Fruit fly (Drosophila melanogaster) whole organism, embryonic: ENCODE measurements around the gene CG1161.

ENCODE experiments used
- BtbVII ChIP-seq: fragments of 200-800 bp; sonication (Bioruptor generic); optimal IDR thresholded peaks from 3 replicates; lab custom pipeline; 2017; ENCODE audit warnings: missing biosample characterization, mild to moderate bottlenecking, missing genetic modification characterization
- CG10565 ChIP-seq: fragments of 200-800 bp; sonication (Bioruptor generic); optimal IDR thresholded peaks from 3 replicates; lab custom pipeline; 2016; ENCODE audit warnings: missing biosample characterization, mild to moderate bottlenecking, missing genetic modification characterization
- CG11723 ChIP-seq: fragments of 200-800 bp; sonication (Bioruptor generic); optimal IDR thresholded peaks from 2 replicates; lab custom pipeline; 2017; ENCODE audit warnings: missing biosample characterization, mild to moderate bottlenecking, missing genetic modification characterization
- CG12769 ChIP-seq: fragments of 200-800 bp; sonication (Bioruptor generic); optimal IDR thresholded peaks from 2 replicates; lab custom pipeline; 2019; ENCODE audit warnings: missing biosample characterization, mild to moderate bottlenecking, missing genetic modification characterization, moderate library complexity
- CG13775 ChIP-seq: fragments of 200-800 bp; sonication (Bioruptor generic); optimal IDR thresholded peaks from 3 replicates; lab custom pipeline; 2017; ENCODE audit warnings: missing biosample characterization, mild to moderate bottlenecking, missing genetic modification characterization
- CG13894 ChIP-seq: fragments of 200-800 bp; sonication (Bioruptor generic); optimal IDR thresholded peaks from 3 replicates; lab custom pipeline; 2018; ENCODE audit warnings: missing biosample characterization, mild to moderate bottlenecking, missing genetic modification characterization, moderate library complexity
- CG14667 ChIP-seq: fragments of 200-800 bp; sonication (Bioruptor generic); IDR thresholded peaks from 2 replicates; pipeline ENCODE4 v1.3.6; 2022; ENCODE audit warnings: missing biosample characterization, missing genetic modification characterization
- CG17568 ChIP-seq: fragments of 200-800 bp; sonication (Bioruptor generic); optimal IDR thresholded peaks from 2 replicates; lab custom pipeline; 2018; ENCODE audit warnings: missing biosample characterization, mild to moderate bottlenecking, missing genetic modification characterization, moderate library complexity
- CG17802 ChIP-seq: fragments of 200-800 bp; sonication (Bioruptor generic); optimal IDR thresholded peaks from 2 replicates; lab custom pipeline; 2018; ENCODE audit warnings: missing biosample characterization, mild to moderate bottlenecking, missing genetic modification characterization, moderate library complexity
- CG17829 ChIP-seq: fragments of 200-800 bp; optimal IDR thresholded peaks from 2 replicates; lab custom pipeline; 2019; ENCODE audit warnings: missing biosample characterization, mild to moderate bottlenecking, missing genetic modification characterization, moderate library complexity
- CG18619 ChIP-seq: fragments of 200-800 bp; sonication (Bioruptor generic); optimal IDR thresholded peaks from 3 replicates; lab custom pipeline; 2017; ENCODE audit warnings: missing biosample characterization, mild to moderate bottlenecking, missing genetic modification characterization
- CG2678 ChIP-seq: fragments of 200-800 bp; sonication (Bioruptor generic); optimal IDR thresholded peaks from 3 replicates; lab custom pipeline; 2019; ENCODE audit warnings: missing biosample characterization, mild to moderate bottlenecking, missing genetic modification characterization, moderate library complexity
- CG2712 ChIP-seq: fragments of 200-800 bp; optimal IDR thresholded peaks from 3 replicates; lab custom pipeline; 2019; ENCODE audit warnings: missing biosample characterization, mild to moderate bottlenecking, missing genetic modification characterization, moderate library complexity
- CG3065 ChIP-seq: fragments of 200-800 bp; sonication (Bioruptor generic); optimal IDR thresholded peaks from 2 replicates; lab custom pipeline; 2016; ENCODE audit warnings: missing biosample characterization, missing genetic modification characterization
- CG4404 ChIP-seq: fragments of 200-800 bp; sonication (Bioruptor generic); IDR thresholded peaks from 2 replicates; pipeline ENCODE4 v1.3.6; 2022; ENCODE audit warnings: missing biosample characterization, missing genetic modification characterization
- CG4707 ChIP-seq: fragments of 200-800 bp; sonication (Bioruptor generic); optimal IDR thresholded peaks from 2 replicates; lab custom pipeline; 2018; ENCODE audit warnings: missing biosample characterization, mild to moderate bottlenecking, missing genetic modification characterization, moderate library complexity
- CG5953 ChIP-seq: fragments of 200-800 bp; sonication (Bioruptor generic); IDR thresholded peaks from 2 replicates; pipeline ENCODE4 v1.3.6; 2022; ENCODE audit warnings: missing biosample characterization, missing genetic modification characterization
- CG6683 ChIP-seq: fragments of 200-800 bp; sonication (Bioruptor generic); optimal IDR thresholded peaks from 2 replicates; lab custom pipeline; 2017; ENCODE audit warnings: missing biosample characterization, mild to moderate bottlenecking, missing genetic modification characterization, missing genetic modification reagents
- CG6813 ChIP-seq: fragments of 200-800 bp; sonication (Bioruptor generic); optimal IDR thresholded peaks from 2 replicates; lab custom pipeline; 2017; ENCODE audit warnings: missing biosample characterization, missing genetic modification characterization, mild to moderate bottlenecking, moderate library complexity, missing genetic modification reagents
- CG8478 ChIP-seq: fragments of >200 bp; optimal IDR thresholded peaks from 2 replicates; lab custom pipeline; 2018
- CG8944 ChIP-seq: fragments of 200-800 bp; sonication (Bioruptor generic); optimal IDR thresholded peaks from 3 replicates; lab custom pipeline; 2016; ENCODE audit warnings: missing biosample characterization, missing genetic modification characterization
- CG9817 ChIP-seq: fragments of 200-800 bp; sonication (Bioruptor generic); optimal IDR thresholded peaks from 2 replicates; lab custom pipeline; 2018; ENCODE audit warnings: missing biosample characterization, mild to moderate bottlenecking, missing genetic modification characterization, moderate library complexity
- Hmr ChIP-seq: fragments of 200-800 bp; sonication (Bioruptor generic); optimal IDR thresholded peaks from 3 replicates; lab custom pipeline; 2017; ENCODE audit warnings: mild to moderate bottlenecking, missing biosample characterization, missing genetic modification reagents, missing genetic modification characterization
- Med ChIP-seq: fragments of 200-800 bp; sonication (Bioruptor generic); peaks from one replicate; lab custom pipeline; 2016; ENCODE audit warnings: missing biosample characterization, missing genetic modification characterization, mild to moderate bottlenecking, inconsistent platforms, moderate library complexity
- Neu2 ChIP-seq: fragments of 200-800 bp; sonication (Bioruptor generic); optimal IDR thresholded peaks from 3 replicates; lab custom pipeline; 2016; ENCODE audit warnings: missing biosample characterization, missing genetic modification characterization, borderline replicate concordance
- Nf-YA ChIP-seq: fragments of 200-800 bp; sonication (Bioruptor generic); IDR thresholded peaks from 2 replicates; pipeline ENCODE4 v1.3.6; 2022; ENCODE audit warnings: missing biosample characterization, missing genetic modification characterization
- Six4 ChIP-seq: fragments of 200-800 bp; sonication (Bioruptor generic); optimal IDR thresholded peaks from 2 replicates; lab custom pipeline; 2016; ENCODE audit warnings: missing biosample characterization, missing genetic modification characterization
- Tbp ChIP-seq: fragments of >200 bp; optimal IDR thresholded peaks from 2 replicates; lab custom pipeline; 2018; ENCODE audit warnings: missing biosample characterization, missing genetic modification characterization
- Vsx1 ChIP-seq: fragments of 200-800 bp; sonication (Bioruptor generic); optimal IDR thresholded peaks from 2 replicates; lab custom pipeline; 2017; ENCODE audit warnings: missing biosample characterization, mild to moderate bottlenecking, missing genetic modification characterization, missing genetic modification reagents
- az2 ChIP-seq: fragments of 200-800 bp; sonication (Bioruptor generic); optimal IDR thresholded peaks from 3 replicates; lab custom pipeline; 2016; ENCODE audit warnings: missing biosample characterization, missing genetic modification characterization
- chm ChIP-seq: fragments of 200-800 bp; sonication (Bioruptor generic); IDR thresholded peaks from 2 replicates; pipeline ENCODE4 v1.3.6; 2022; ENCODE audit warnings: missing biosample characterization, missing genetic modification characterization
- crc ChIP-seq: fragments of 200-800 bp; sonication (Bioruptor generic); optimal IDR thresholded peaks from 2 replicates; lab custom pipeline; 2016; ENCODE audit warnings: missing biosample characterization, missing genetic modification characterization
- dati ChIP-seq: fragments of 200-800 bp; sonication (Bioruptor generic); IDR thresholded peaks from 2 replicates; pipeline ENCODE4 v1.3.6; 2022; ENCODE audit warnings: missing biosample characterization, missing genetic modification characterization
- dmrt11E ChIP-seq: fragments of 200-800 bp; sonication (Bioruptor generic); optimal IDR thresholded peaks from 3 replicates; lab custom pipeline; 2018; ENCODE audit warnings: missing biosample characterization, mild to moderate bottlenecking, missing genetic modification characterization, moderate library complexity
- en ChIP-seq: fragments of 200-800 bp; sonication (Bioruptor generic); optimal IDR thresholded peaks from 2 replicates; lab custom pipeline; 2016; ENCODE audit warnings: missing biosample characterization, missing genetic modification characterization
- grau ChIP-seq: fragments of 200-800 bp; optimal IDR thresholded peaks from 3 replicates; lab custom pipeline; 2019; ENCODE audit warnings: missing biosample characterization, mild to moderate bottlenecking, missing genetic modification characterization, moderate library complexity
- gt ChIP-seq: fragments of 200-800 bp; sonication (Bioruptor generic); IDR thresholded peaks from 2 replicates; pipeline ENCODE4 v1.3.6; 2022; ENCODE audit warnings: missing biosample characterization, missing genetic modification characterization
- hth ChIP-seq: fragments of >200 bp; optimal IDR thresholded peaks from 2 replicates; lab custom pipeline; 2017; ENCODE audit warnings: inconsistent platforms
- inv ChIP-seq: fragments of 200-800 bp; sonication (Bioruptor generic); IDR thresholded peaks from 2 replicates; pipeline ENCODE4 v1.3.6; 2022; ENCODE audit warnings: missing biosample characterization, missing genetic modification characterization; ENCODE audit not compliant: partially characterized antibody
- jigr1 ChIP-seq: fragments of 200-800 bp; sonication (Bioruptor generic); IDR thresholded peaks from 3 replicates; pipeline ENCODE4 v1.3.6; 2022; ENCODE audit warnings: missing biosample characterization, missing genetic modification characterization
- jing ChIP-seq: fragments of 200-800 bp; sonication (Bioruptor generic); optimal IDR thresholded peaks from 2 replicates; lab custom pipeline; 2018; ENCODE audit warnings: missing biosample characterization, mild to moderate bottlenecking, missing genetic modification characterization
- kah ChIP-seq: fragments of 200-800 bp; sonication (Bioruptor generic); optimal IDR thresholded peaks from 2 replicates; lab custom pipeline; 2018; ENCODE audit warnings: missing biosample characterization, mild to moderate bottlenecking, missing genetic modification characterization
- mld ChIP-seq: fragments of 200-800 bp; sonication (Bioruptor generic); IDR thresholded peaks from 3 replicates; pipeline ENCODE4 v1.3.6; 2022; ENCODE audit warnings: missing biosample characterization, missing genetic modification characterization; ENCODE audit not compliant: partially characterized antibody
- oc ChIP-seq: fragments of 200-800 bp; sonication (Bioruptor generic); optimal IDR thresholded peaks from 2 replicates; lab custom pipeline; 2018; ENCODE audit warnings: missing biosample characterization, mild to moderate bottlenecking, missing genetic modification characterization, moderate library complexity
- pan ChIP-seq, 4 experiments: fragments of >200 bp in 3 of 4; fragments of 200-800 bp in 1 of 4; sonication (Bioruptor generic) in 1 of 4; optimal IDR thresholded peaks in 3 of 4; IDR thresholded peaks in 1 of 4; 2 replicates each; pipeline versions ENCODE4 v1.3.6 to Lab custom; 2017 to 2022; ENCODE audit warnings: missing biosample characterization in 2 of 4, missing genetic modification characterization in 2 of 4, mixed read lengths in 1 of 4
- phol ChIP-seq: fragments of 200-800 bp; sonication (Bioruptor generic); optimal IDR thresholded peaks from 3 replicates; lab custom pipeline; 2018; ENCODE audit warnings: missing biosample characterization, mild to moderate bottlenecking, missing genetic modification characterization, moderate library complexity
- sd ChIP-seq: fragments of 200-800 bp; sonication (Bioruptor generic); optimal IDR thresholded peaks from 3 replicates; lab custom pipeline; 2018; ENCODE audit warnings: missing biosample characterization, mild to moderate bottlenecking, missing genetic modification characterization, moderate library complexity
- seq ChIP-seq: fragments of 200-800 bp; sonication (Bioruptor generic); IDR thresholded peaks from 2 replicates; pipeline ENCODE4 v1.3.6; 2022; ENCODE audit warnings: missing biosample characterization, missing genetic modification characterization
- sob ChIP-seq: fragments of 200-800 bp; sonication (Bioruptor generic); IDR thresholded peaks from 2 replicates; pipeline ENCODE4 v1.3.6; 2022; ENCODE audit warnings: missing biosample characterization, missing genetic modification characterization
- tio ChIP-seq: fragments of 200-800 bp; sonication (Bioruptor generic); optimal IDR thresholded peaks from 2 replicates; lab custom pipeline; 2017; ENCODE audit warnings: missing biosample characterization, missing genetic modification characterization, inconsistent platforms
- ttk ChIP-seq: fragments of 200-800 bp; sonication (Bioruptor generic); IDR thresholded peaks from 2 replicates; pipeline ENCODE4 v2.1.2; 2022; ENCODE audit warnings: missing biosample characterization, missing genetic modification characterization
- yki ChIP-seq: fragments of >200 bp; optimal IDR thresholded peaks from 3 replicates; lab custom pipeline; 2018

CG1161 gene

dm6 chr3R:5320672-5321071, 34.2 kb upstream of the CG1161 start (continued):
- TF ChIP-seq sd (tag; lab: Kevin White, UChicago) = peak; percentile 10
- TF ChIP-seq CG2712 = no peak
- TF ChIP-seq CG4707 (GFP tag; lab: Kevin White, UChicago) = peak; percentile 24
- peak; percentile 41 for TF ChIP-seq BtbVII (GFP tag; lab: Kevin White, UChicago)
- no peak for TF ChIP-seq kah (GFP tag; lab: Kevin White, UChicago)
- no peak for TF ChIP-seq jigr1
- peak; percentile 6 for TF ChIP-seq CG12769 (tag; lab: Kevin White, UChicago)
- no peak for TF ChIP-seq pan (optimal IDR thresholded peaks at IDR 0.05; lab: Kevin White, UChicago)
- no peak for TF ChIP-seq pan (GFP tag; optimal IDR thresholded peaks at IDR 0.05 in 1 of 2, IDR thresholded peaks at IDR 0.05 in 1 of 2)
- TF ChIP-seq CG13894 (tag; lab: Kevin White, UChicago) = no peak
- peak; percentile 23 for TF ChIP-seq Hmr (GFP tag; lab: Kevin White, UChicago)
- TF ChIP-seq Six4 (GFP tag; lab: Kevin White, UChicago) = no peak
- TF ChIP-seq yki (lab: Kevin White, UChicago) = no peak
- no peak for TF ChIP-seq CG6683 (GFP tag; lab: Kevin White, UChicago)
- no peak for TF ChIP-seq Nf-YA (GFP tag; lab: Robert Waterston, UW)
- TF ChIP-seq CG17802 (tag; lab: Kevin White, UChicago) = no peak
- TF ChIP-seq CG9817 (tag; lab: Kevin White, UChicago) = no peak
- TF ChIP-seq ttk (GFP tag; lab: Robert Waterston, UW) = no peak
- no peak for TF ChIP-seq hth (lab: Kevin White, UChicago)
- no peak for TF ChIP-seq mld (GFP tag; lab: Robert Waterston, UW)
- no peak for TF ChIP-seq CG10565 (GFP tag; lab: Kevin White, UChicago)
- TF ChIP-seq en = no peak
- peak; percentile 55 for TF ChIP-seq CG6813 (GFP tag; lab: Kevin White, UChicago)
- TF ChIP-seq sob (GFP tag; lab: Robert Waterston, UW) = no peak
- TF ChIP-seq tio (GFP tag; lab: Kevin White, UChicago) = no peak
- no peak for TF ChIP-seq CG13775 (GFP tag; lab: Kevin White, UChicago)
- TF ChIP-seq gt (GFP tag; lab: Robert Waterston, UW) = no peak
- no peak for TF ChIP-seq CG5953
- no peak for TF ChIP-seq oc (tag; lab: Kevin White, UChicago)
- no peak for TF ChIP-seq Tbp (GFP tag; lab: Kevin White, UChicago)
- peak; percentile 16 for TF ChIP-seq CG2678
- TF ChIP-seq inv = no peak
- TF ChIP-seq CG17568 = peak; percentile 38
- TF ChIP-seq CG4404 = no peak
- no peak for TF ChIP-seq CG3065
- no peak for TF ChIP-seq CG18619 (GFP tag; lab: Kevin White, UChicago)
- no peak for TF ChIP-seq seq (GFP tag; lab: Robert Waterston, UW)
- TF ChIP-seq CG11723 (GFP tag; lab: Kevin White, UChicago) = no peak
- peak; percentile 24 for TF ChIP-seq Vsx1
- no peak for TF ChIP-seq Med (GFP tag; lab: Kevin White, UChicago)
- no peak for TF ChIP-seq grau
- no peak for TF ChIP-seq Neu2 (GFP tag; lab: Kevin White, UChicago)
- no peak for TF ChIP-seq az2
- TF ChIP-seq chm (GFP tag; lab: Robert Waterston, UW) = no peak
- no peak for TF ChIP-seq CG8944 (GFP tag; lab: Kevin White, UChicago)
- TF ChIP-seq phol (tag; lab: Kevin White, UChicago) = no peak
- TF ChIP-seq jing (GFP tag; lab: Kevin White, UChicago) = no peak
- no peak for TF ChIP-seq CG14667 (GFP tag; lab: Robert Waterston, UW)
- no peak for TF ChIP-seq CG8478 (lab: Kevin White, UChicago)
- no peak for TF ChIP-seq crc (GFP tag; lab: Kevin White, UChicago)
- TF ChIP-seq dmrt11E (tag; lab: Kevin White, UChicago) = peak; percentile 37
- TF ChIP-seq dati (GFP tag; lab: Robert Waterston, UW) = no peak
- TF ChIP-seq CG17829 (tag; lab: Kevin White, UChicago) = no peak
